Worm (Caenorhabditis elegans) whole organism, mixed stage, embryonic: Measurements from ENCODE around the gene T23F2.2.

Experiments used
- M03D4.4 ChIP-seq: sonication (generic microtip); optimal IDR thresholded peaks from 2 replicates; lab custom pipeline; 2017; ENCODE audit warnings: mild to moderate bottlenecking, missing genetic modification characterization, missing compliant biosample characterization
- bed-3 ChIP-seq: fragments of 200-800 bp; sonication (Bioruptor generic); optimal IDR thresholded peaks from 3 replicates; lab custom pipeline; 2018; ENCODE audit warnings: mild to moderate bottlenecking, missing genetic modification characterization, moderate library complexity, missing compliant biosample characterization
- blmp-1 ChIP-seq: fragments of 150-350 bp; optimal IDR thresholded peaks from 2 replicates; lab custom pipeline; 2014; ENCODE audit warnings: missing biosample characterization, missing genetic modification characterization
- ceh-39 ChIP-seq: fragments of 150-350 bp; optimal IDR thresholded peaks from 2 replicates; lab custom pipeline; 2014; ENCODE audit warnings: missing biosample characterization, missing genetic modification characterization
- ceh-43 ChIP-seq: fragments of 200-800 bp; sonication (Bioruptor generic); optimal IDR thresholded peaks from 2 replicates; lab custom pipeline; 2018; ENCODE audit warnings: mild to moderate bottlenecking, missing genetic modification characterization, moderate library complexity, missing compliant biosample characterization
- ceh-83 ChIP-seq: fragments of 200-800 bp; sonication (Bioruptor generic); optimal IDR thresholded peaks from 2 replicates; lab custom pipeline; 2018; ENCODE audit warnings: mild to moderate bottlenecking, missing genetic modification characterization, missing compliant biosample characterization
- ces-1 ChIP-seq: fragments of 150-350 bp; optimal IDR thresholded peaks from 2 replicates; lab custom pipeline; 2014; ENCODE audit warnings: missing biosample characterization, missing genetic modification reagents, missing genetic modification characterization
- cnd-1 ChIP-seq: fragments of 200-800 bp; sonication (Bioruptor generic); optimal IDR thresholded peaks from 2 replicates; lab custom pipeline; 2018; ENCODE audit warnings: mild to moderate bottlenecking, missing genetic modification characterization, missing compliant biosample characterization
- drap-1 ChIP-seq: fragments of 200-800 bp; sonication (Bioruptor generic); optimal IDR thresholded peaks from 3 replicates; lab custom pipeline; 2018; ENCODE audit warnings: mild to moderate bottlenecking, missing genetic modification characterization, missing compliant biosample characterization
- elt-1 ChIP-seq: sonication (generic microtip); optimal IDR thresholded peaks from 2 replicates; lab custom pipeline; 2017; ENCODE audit warnings: missing genetic modification characterization, mild to moderate bottlenecking, missing compliant biosample characterization, antibody characterized with exemption, moderate library complexity, borderline replicate concordance; ENCODE audit not compliant: insufficient read depth
- elt-3 ChIP-seq: fragments of 150-350 bp; optimal IDR thresholded peaks from 2 replicates; lab custom pipeline; 2014; ENCODE audit warnings: missing biosample characterization, missing genetic modification characterization
- flh-1 ChIP-seq: fragments of 200-800 bp; sonication (Bioruptor generic); optimal IDR thresholded peaks from 2 replicates; lab custom pipeline; 2018; ENCODE audit warnings: mild to moderate bottlenecking, missing genetic modification characterization, moderate library complexity, missing compliant biosample characterization
- ham-2 ChIP-seq: fragments of 200-800 bp; sonication (Bioruptor generic); optimal IDR thresholded peaks from 2 replicates; lab custom pipeline; 2018; ENCODE audit warnings: mild to moderate bottlenecking, missing genetic modification characterization, missing compliant biosample characterization
- hlh-1 ChIP-seq: fragments of 150-350 bp; optimal IDR thresholded peaks from 2 replicates; lab custom pipeline; 2014; ENCODE audit warnings: missing biosample characterization, missing genetic modification reagents, missing genetic modification characterization
- lin-13 ChIP-seq: fragments of 150-350 bp; optimal IDR thresholded peaks from 2 replicates; lab custom pipeline; 2014; ENCODE audit warnings: missing biosample characterization, missing genetic modification characterization
- lin-32 ChIP-seq: fragments of 200-800 bp; sonication (Bioruptor generic); optimal IDR thresholded peaks from 2 replicates; lab custom pipeline; 2018; ENCODE audit warnings: mild to moderate bottlenecking, missing genetic modification characterization, missing compliant biosample characterization
- lsy-2 ChIP-seq: fragments of 150-350 bp; optimal IDR thresholded peaks from 2 replicates; lab custom pipeline; 2014; ENCODE audit warnings: missing biosample characterization, missing genetic modification characterization
- mab-5 ChIP-seq: fragments of 150-350 bp; optimal IDR thresholded peaks from 2 replicates; lab custom pipeline; 2014; ENCODE audit warnings: missing biosample characterization, missing genetic modification characterization
- mep-1 ChIP-seq: fragments of 150-350 bp; optimal IDR thresholded peaks from 2 replicates; lab custom pipeline; 2017; ENCODE audit warnings: missing biosample characterization, missing genetic modification reagents, missing genetic modification characterization, inconsistent platforms
- mls-2 ChIP-seq: sonication (generic microtip); optimal IDR thresholded peaks from 2 replicates; lab custom pipeline; 2016; ENCODE audit warnings: mild to moderate bottlenecking, missing genetic modification characterization, moderate library complexity, missing compliant biosample characterization
- nhr-12 ChIP-seq: fragments of 150-350 bp; optimal IDR thresholded peaks from 2 replicates; lab custom pipeline; 2014; ENCODE audit warnings: missing biosample characterization, missing genetic modification characterization
- nhr-2 ChIP-seq: fragments of 150-350 bp; optimal IDR thresholded peaks from 2 replicates; lab custom pipeline; 2014; ENCODE audit warnings: missing biosample characterization, missing genetic modification characterization
- nhr-237 ChIP-seq: fragments of 150-350 bp; optimal IDR thresholded peaks from 2 replicates; lab custom pipeline; 2014; ENCODE audit warnings: missing biosample characterization, missing genetic modification characterization
- nhr-28 ChIP-seq: fragments of 150-350 bp; optimal IDR thresholded peaks from 2 replicates; lab custom pipeline; 2014; ENCODE audit warnings: missing biosample characterization, missing genetic modification characterization
- nhr-76 ChIP-seq: sonication (generic microtip); optimal IDR thresholded peaks from 2 replicates; lab custom pipeline; 2017; ENCODE audit warnings: missing biosample characterization, missing genetic modification characterization
- pha-4 ChIP-seq: fragments of 150-350 bp; optimal IDR thresholded peaks from 2 replicates; lab custom pipeline; 2018; ENCODE audit warnings: missing biosample characterization, missing genetic modification reagents, missing genetic modification characterization
- sem-2 ChIP-seq: fragments of 200-800 bp; sonication (Bioruptor generic); optimal IDR thresholded peaks from 2 replicates; lab custom pipeline; 2018; ENCODE audit warnings: mild to moderate bottlenecking, missing genetic modification characterization, missing compliant biosample characterization
- snpc-4 ChIP-seq: fragments of 150-350 bp; optimal IDR thresholded peaks from 2 replicates; lab custom pipeline; 2014; ENCODE audit warnings: missing biosample characterization, missing genetic modification characterization
- sptf-1 ChIP-seq: sonication (generic microtip); optimal IDR thresholded peaks from 2 replicates; lab custom pipeline; 2017; ENCODE audit warnings: mild to moderate bottlenecking, missing genetic modification characterization, moderate library complexity, missing compliant biosample characterization
- tbx-8 ChIP-seq: fragments of 200-800 bp; sonication (Bioruptor generic); optimal IDR thresholded peaks from 2 replicates; lab custom pipeline; 2018; ENCODE audit warnings: mild to moderate bottlenecking, missing genetic modification characterization, moderate library complexity, missing compliant biosample characterization
- unc-120 ChIP-seq: sonication (generic microtip); optimal IDR thresholded peaks from 2 replicates; lab custom pipeline; 2017; ENCODE audit warnings: missing genetic modification characterization, missing compliant biosample characterization; ENCODE audit not compliant: poor library complexity, severe bottlenecking
- unc-39 ChIP-seq: fragments of 150-350 bp; optimal IDR thresholded peaks from 2 replicates; lab custom pipeline; 2014; ENCODE audit warnings: missing biosample characterization, missing genetic modification characterization
- unc-62 ChIP-seq: fragments of 150-350 bp; optimal IDR thresholded peaks from 2 replicates; lab custom pipeline; 2014; ENCODE audit warnings: missing biosample characterization, missing genetic modification reagents, missing genetic modification characterization
- zip-8 ChIP-seq: fragments of 150-350 bp; optimal IDR thresholded peaks from 2 replicates; lab custom pipeline; 2014; ENCODE audit warnings: missing biosample characterization, missing genetic modification characterization
- ztf-11 ChIP-seq: fragments of 150-350 bp; optimal IDR thresholded peaks from 2 replicates; lab custom pipeline; 2014; ENCODE audit warnings: missing biosample characterization, missing genetic modification characterization

The T23F2.2 gene

DNA sequence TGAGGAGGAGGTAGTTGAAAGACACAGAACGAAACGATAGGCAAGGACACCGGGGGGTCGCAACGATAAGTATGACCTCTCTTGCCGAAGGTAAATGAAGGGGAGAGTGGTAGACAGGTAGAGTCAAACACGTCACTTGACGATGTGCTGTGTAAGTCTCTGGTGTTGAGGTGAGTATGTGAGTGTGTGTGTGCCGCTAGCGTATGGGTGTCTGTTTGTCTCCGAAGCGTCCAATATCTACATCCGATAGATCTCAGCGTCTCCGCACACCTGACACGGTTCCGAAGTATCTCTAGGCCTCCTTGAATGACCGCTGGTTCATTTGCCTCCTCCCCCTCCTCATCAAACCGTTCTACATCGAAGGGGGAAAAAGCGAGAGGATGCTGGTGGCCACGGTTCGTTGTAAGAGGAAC is 29.9 kb downstream of the T23F2.2 start:
- peak; percentile 17 for TF ChIP-seq nhr-12 (tag; lab: Kevin White, UChicago)
- no peak for TF ChIP-seq ceh-43 (GFP tag; lab: Kevin White, UChicago)
- TF ChIP-seq blmp-1 (tag; lab: Kevin White, UChicago): no peak
- no peak for TF ChIP-seq elt-3 (tag; lab: Kevin White, UChicago)
- no peak for TF ChIP-seq ceh-83
- peak; percentile 28 for TF ChIP-seq M03D4.4 (tag; lab: Kevin White, UChicago)
- TF ChIP-seq snpc-4 (tag; lab: Kevin White, UChicago): no peak
- TF ChIP-seq drap-1 (GFP tag; lab: Kevin White, UChicago): peak; percentile 69
- no peak for TF ChIP-seq flh-1 (GFP tag; lab: Kevin White, UChicago)
- TF ChIP-seq sptf-1: peak; percentile 74
- peak; percentile 95 for TF ChIP-seq ham-2 (GFP tag; lab: Kevin White, UChicago)
- peak; percentile 93 for TF ChIP-seq pha-4 (tag; lab: Kevin White, UChicago)
- TF ChIP-seq ceh-39 (tag; lab: Kevin White, UChicago): no peak
- no peak for TF ChIP-seq lin-32
- TF ChIP-seq nhr-28 (tag; lab: Kevin White, UChicago): no peak
- no peak for TF ChIP-seq ces-1
- TF ChIP-seq cnd-1 (tag; lab: Kevin White, UChicago): peak; percentile 38
- TF ChIP-seq unc-39 (tag; lab: Kevin White, UChicago): peak; percentile 41
- peak; percentile 54 for TF ChIP-seq ztf-11
- no peak for TF ChIP-seq nhr-76 (tag; lab: Kevin White, UChicago)
- TF ChIP-seq lin-13 (tag; lab: Kevin White, UChicago): peak; percentile 84
- no peak for TF ChIP-seq sem-2 (GFP tag; lab: Kevin White, UChicago)
- TF ChIP-seq elt-1 (tag; lab: Kevin White, UChicago): peak; percentile 63
- TF ChIP-seq unc-120 (tag; lab: Kevin White, UChicago): peak; percentile 41
- peak; percentile 24 for TF ChIP-seq mep-1 (tag; lab: Kevin White, UChicago)
- peak; percentile 54 for TF ChIP-seq tbx-8 (GFP tag; lab: Kevin White, UChicago)
- no peak for TF ChIP-seq zip-8
- TF ChIP-seq hlh-1 (tag; lab: Kevin White, UChicago): peak; percentile 86
- TF ChIP-seq mls-2 (tag; lab: Kevin White, UChicago): peak; percentile 72
- peak; percentile 88 for TF ChIP-seq nhr-2
- no peak for TF ChIP-seq lsy-2 (tag; lab: Kevin White, UChicago)
- TF ChIP-seq bed-3 (GFP tag; lab: Kevin White, UChicago): no peak
- TF ChIP-seq nhr-237 (tag; lab: Kevin White, UChicago): no peak
- no peak for TF ChIP-seq mab-5 (tag; lab: Kevin White, UChicago)
- peak; percentile 72 for TF ChIP-seq unc-62 (GFP tag; lab: Kevin White, UChicago)
- TF ChIP-seq, all 35 proteins: peak for 18

DNA sequence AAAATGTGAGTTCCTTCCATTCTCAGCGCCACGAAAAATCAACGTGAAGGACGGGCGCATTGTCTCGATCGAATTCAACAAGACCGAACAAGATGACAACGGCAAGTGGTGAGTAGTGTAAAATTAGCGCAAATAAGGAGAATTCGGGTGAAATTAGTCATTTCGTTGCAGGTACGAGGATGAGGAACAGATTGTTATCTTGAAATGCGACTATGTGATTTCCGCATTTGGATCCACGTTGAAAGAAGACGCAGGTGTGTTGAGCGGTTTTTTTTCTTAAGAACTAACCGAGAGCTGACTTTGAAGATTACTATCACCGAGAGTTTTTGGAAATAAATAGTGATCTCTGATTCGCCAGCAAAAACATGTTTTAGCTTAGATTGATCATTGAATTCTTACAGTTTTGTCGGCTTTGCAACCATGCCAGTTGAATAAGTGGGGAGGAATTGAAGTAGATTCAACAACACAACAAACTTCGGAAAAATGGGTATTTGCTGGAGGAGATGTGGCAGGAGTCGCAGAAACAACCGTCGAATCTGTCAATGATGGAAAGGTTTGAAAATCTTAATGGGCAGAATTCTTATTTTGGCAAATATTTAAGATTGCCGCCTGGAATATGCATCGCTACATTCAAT is 34.8 kb downstream of the T23F2.2 start:
- TF ChIP-seq elt-1 (tag; lab: Kevin White, UChicago) (peak; percentile 40), lin-13 (tag; lab: Kevin White, UChicago) (no peak), zip-8 (no peak)

DNA sequence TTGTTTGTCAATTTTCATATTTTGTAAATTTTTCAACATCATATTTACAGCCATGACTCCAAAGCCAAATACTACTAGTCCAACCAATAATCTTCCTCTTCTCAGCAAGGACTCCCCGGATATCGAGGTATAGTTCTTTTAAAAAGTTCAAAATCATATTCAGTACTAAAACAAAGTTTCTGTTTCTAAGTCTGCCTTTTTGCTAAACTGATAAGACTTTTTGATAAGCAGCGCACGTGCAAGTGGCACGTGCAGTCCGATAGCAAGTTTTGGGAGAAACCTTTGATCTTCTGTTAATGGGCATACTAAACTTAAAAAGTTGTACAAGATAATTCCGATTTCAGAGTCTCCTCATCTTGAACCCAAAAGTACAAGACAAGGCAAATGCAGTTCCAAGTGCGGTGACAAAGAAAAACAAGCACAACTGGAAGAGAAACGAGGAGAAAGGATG is 37.2 kb downstream of the T23F2.2 start, which contains the start of gene dpyd-1:
Gene dpyd-1 (plus strand): TSS at position 51 of the 451 bp plus-strand sequence.
- no peak for TF ChIP-seq flh-1 (GFP tag; lab: Kevin White, UChicago)
- TF ChIP-seq unc-39 (tag; lab: Kevin White, UChicago): no peak
- no peak for TF ChIP-seq ces-1
- no peak for TF ChIP-seq lsy-2 (tag; lab: Kevin White, UChicago)
- no peak for TF ChIP-seq mls-2 (tag; lab: Kevin White, UChicago)
- TF ChIP-seq ceh-43 (GFP tag; lab: Kevin White, UChicago): no peak
- TF ChIP-seq ceh-39 (tag; lab: Kevin White, UChicago): no peak
- TF ChIP-seq drap-1 (GFP tag; lab: Kevin White, UChicago): no peak
- TF ChIP-seq zip-8: no peak
- TF ChIP-seq mep-1 (tag; lab: Kevin White, UChicago): no peak
- TF ChIP-seq nhr-2: no peak
- TF ChIP-seq nhr-12 (tag; lab: Kevin White, UChicago): no peak
- TF ChIP-seq unc-120 (tag; lab: Kevin White, UChicago): no peak
- no peak for TF ChIP-seq hlh-1 (tag; lab: Kevin White, UChicago)
- no peak for TF ChIP-seq snpc-4 (tag; lab: Kevin White, UChicago)
- TF ChIP-seq M03D4.4 (tag; lab: Kevin White, UChicago): no peak
- TF ChIP-seq mab-5 (tag; lab: Kevin White, UChicago): no peak
- TF ChIP-seq pha-4 (tag; lab: Kevin White, UChicago): no peak
- TF ChIP-seq tbx-8 (GFP tag; lab: Kevin White, UChicago): no peak
- no peak for TF ChIP-seq ceh-83
